Fruit fly (Drosophila melanogaster): Measurements from ENCODE around the gene CG7920.

CG7920 gene

DNA sequence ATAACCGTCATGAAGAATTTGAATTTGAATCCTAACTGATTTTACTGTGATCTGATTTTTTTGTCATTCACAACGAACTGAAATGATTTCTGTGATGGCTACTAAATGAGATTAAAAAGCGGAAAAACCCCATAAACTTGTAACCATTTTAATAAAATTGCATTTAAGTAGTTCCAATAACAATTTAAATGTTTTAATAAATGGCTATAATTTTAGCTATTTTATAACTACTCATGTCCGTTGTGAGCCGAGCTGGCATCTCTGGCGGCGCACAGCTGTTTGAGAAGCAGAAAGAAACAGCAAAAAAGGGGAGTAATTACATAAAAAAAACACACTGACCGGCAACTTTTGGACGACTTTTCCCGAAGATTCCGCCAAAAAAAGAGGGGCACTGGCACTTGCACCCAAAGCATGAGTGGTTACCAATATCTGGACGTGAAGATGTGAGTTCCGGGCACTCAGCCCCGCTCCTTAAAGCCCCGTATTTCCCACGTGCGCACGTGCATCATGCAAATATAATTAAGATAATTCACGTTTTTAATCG is 41.6 kb upstream of the CG7920 start, which contains the start of the genes CG7950 and Rpp14a (continued):
- TF ChIP-seq Deaf1 (tag; optimal IDR thresholded peaks at IDR 0.05), result peak; percentile 40
- TF ChIP-seq CG8924 (tag; optimal IDR thresholded peaks at IDR 0.05), result peak; percentile 65
- peak; percentile 67 for TF ChIP-seq Hmx (GFP tag; optimal IDR thresholded peaks at IDR 0.05)
- TF ChIP-seq CG6689 (GFP tag; IDR thresholded peaks at IDR 0.05), result peak; percentile 70
- TF ChIP-seq NC2β (GFP tag; optimal IDR thresholded peaks at IDR 0.05), result peak; percentile 70
- peak; percentile 14 for TF ChIP-seq corto (GFP tag; optimal IDR thresholded peaks at IDR 0.05)
- peak; percentile 35 for TF ChIP-seq ATbp (GFP tag; optimal IDR thresholded peaks at IDR 0.05)
- peak; percentile 60 for TF ChIP-seq dmrt99B (tag; optimal IDR thresholded peaks at IDR 0.05)
- peak; percentile 68; the same call in 1 of the 2 replicates for TF ChIP-seq CG6272 (GFP tag; IDR thresholded peaks at IDR 0.05)
- no peak for TF ChIP-seq Hr78 (GFP tag; optimal IDR thresholded peaks at IDR 0.05)
- TF ChIP-seq Lhr (GFP tag; optimal IDR thresholded peaks at IDR 0.05), result peak; percentile 48
- TF ChIP-seq Stat92E (GFP tag; optimal IDR thresholded peaks at IDR 0.05), result no peak
- TF ChIP-seq tx (GFP tag; optimal IDR thresholded peaks at IDR 0.05), result peak; percentile 71
- peak; percentile 84 for TF ChIP-seq CG13894 (tag; optimal IDR thresholded peaks at IDR 0.05)
- no peak for TF ChIP-seq eve (GFP tag; optimal IDR thresholded peaks at IDR 0.05)
- peak; percentile 53 for TF ChIP-seq CG8388 (GFP tag; optimal IDR thresholded peaks at IDR 0.05)
- TF ChIP-seq CG2875 (GFP tag; optimal IDR thresholded peaks at IDR 0.05), result peak; percentile 39
- TF ChIP-seq CG34376 (GFP tag; optimal IDR thresholded peaks at IDR 0.05), result peak; percentile 58
- no peak for TF ChIP-seq hb (GFP tag; IDR thresholded peaks at IDR 0.05; ENCODE audit: partially characterized antibody)
- TF ChIP-seq CrebB (tag; optimal IDR thresholded peaks at IDR 0.05), result peak; percentile 83
- TF ChIP-seq ranshi (GFP tag; IDR thresholded peaks at IDR 0.05), result peak; percentile 80
- TF ChIP-seq CG1529 (GFP tag; optimal IDR thresholded peaks at IDR 0.05), result peak; percentile 12
- TF ChIP-seq CG1603 (tag; optimal IDR thresholded peaks at IDR 0.05), result peak; percentile 89
- TF ChIP-seq CG5245 (GFP tag; optimal IDR thresholded peaks at IDR 0.05), result peak; percentile 47
- peak; percentile 12 for TF ChIP-seq CG17802 (tag; optimal IDR thresholded peaks at IDR 0.05)
- peak; percentile 65 for TF ChIP-seq tio (GFP tag; optimal IDR thresholded peaks at IDR 0.05)
- TF ChIP-seq CG5180 (GFP tag; optimal IDR thresholded peaks at IDR 0.05), result no peak
- no peak for TF ChIP-seq Lpt (GFP tag; optimal IDR thresholded peaks at IDR 0.05)
- TF ChIP-seq ara (GFP tag; IDR thresholded peaks at IDR 0.05), result peak; percentile 79
- TF ChIP-seq Sin3A (optimal IDR thresholded peaks at IDR 0.05), result no peak
- peak; percentile 65 for TF ChIP-seq ttk (GFP tag; IDR thresholded peaks at IDR 0.05)
- TF ChIP-seq prd (optimal IDR thresholded peaks at IDR 0.05), result no peak
- TF ChIP-seq prd (GFP tag; IDR thresholded peaks at IDR 0.05), result peak; percentile 85
- TF ChIP-seq CG6765 (GFP tag; optimal IDR thresholded peaks at IDR 0.05), result no peak
- peak; percentile 61; the same call in 1 of the 2 replicates for TF ChIP-seq stc (GFP tag; IDR thresholded peaks at IDR 0.05)
- TF ChIP-seq cwo (GFP tag; optimal IDR thresholded peaks at IDR 0.05), result peak; percentile 66
- TF ChIP-seq H15 (GFP tag; IDR thresholded peaks at IDR 0.05), result peak; percentile 70; the same call in 1 of the 3 replicates
- no peak for TF ChIP-seq dati (GFP tag; IDR thresholded peaks at IDR 0.05)
- peak; percentile 86 for TF ChIP-seq CG32532 (GFP tag; IDR thresholded peaks at IDR 0.05)
- peak; percentile 21 for TF ChIP-seq CG6813 (GFP tag; optimal IDR thresholded peaks at IDR 0.05)
- no peak for TF ChIP-seq hth (optimal IDR thresholded peaks at IDR 0.05)
- TF ChIP-seq aop (GFP tag; IDR thresholded peaks at IDR 0.05), result no peak
- TF ChIP-seq nau (GFP tag; optimal IDR thresholded peaks at IDR 0.05), result peak; percentile 36
- TF ChIP-seq pb (GFP tag; optimal IDR thresholded peaks at IDR 0.05), result no peak
- no peak for TF ChIP-seq CG7963 (GFP tag; IDR thresholded peaks at IDR 0.05; ENCODE audit: partially characterized antibody)
- no peak for TF ChIP-seq HLHmδ (GFP tag; optimal IDR thresholded peaks at IDR 0.05)
- TF ChIP-seq CG14965 (GFP tag; optimal IDR thresholded peaks at IDR 0.05; ENCODE audit: borderline replicate concordance), result no peak
- TF ChIP-seq kni (GFP tag; optimal IDR thresholded peaks at IDR 0.05), result peak; percentile 62
- TF ChIP-seq maf-S (GFP tag; optimal IDR thresholded peaks at IDR 0.05), result peak; percentile 74
- no peak for TF ChIP-seq h (optimal IDR thresholded peaks at IDR 0.05)
